Fruit fly (Drosophila melanogaster) whole organism, embryonic: ENCODE measurements around the gene PK2-R2.

ENCODE experiments used
- Asciz ChIP-seq: fragments of 200-800 bp; sonication (Bioruptor generic); optimal IDR thresholded peaks from 2 replicates; lab custom pipeline; 2017; ENCODE audit warnings: missing biosample characterization, mild to moderate bottlenecking, missing genetic modification characterization, missing genetic modification reagents
- C15 ChIP-seq: fragments of 200-800 bp; sonication (Bioruptor generic); IDR thresholded peaks from 3 replicates; pipeline ENCODE4 v1.3.6; 2022; ENCODE audit warnings: missing biosample characterization, missing genetic modification characterization
- CG10321 ChIP-seq: fragments of 200-800 bp; sonication (Bioruptor generic); IDR thresholded peaks from 2 replicates; pipeline ENCODE4 v1.3.6; 2022; ENCODE audit warnings: missing biosample characterization, missing genetic modification characterization
- CG11398 ChIP-seq: fragments of 200-800 bp; sonication (Bioruptor generic); optimal IDR thresholded peaks from 2 replicates; lab custom pipeline; 2016; ENCODE audit warnings: missing biosample characterization, missing genetic modification characterization
- CG12236 ChIP-seq: fragments of 200-800 bp; sonication (Bioruptor generic); optimal IDR thresholded peaks from 2 replicates; lab custom pipeline; 2016; ENCODE audit warnings: missing biosample characterization, missing genetic modification characterization
- CG14667 ChIP-seq: fragments of 200-800 bp; sonication (Bioruptor generic); IDR thresholded peaks from 2 replicates; pipeline ENCODE4 v1.3.6; 2022; ENCODE audit warnings: missing biosample characterization, missing genetic modification characterization
- CG15073 ChIP-seq: fragments of 200-800 bp; sonication (Bioruptor generic); optimal IDR thresholded peaks from 2 replicates; lab custom pipeline; 2016; ENCODE audit warnings: missing biosample characterization, missing genetic modification characterization
- CG16813 ChIP-seq: fragments of 200-800 bp; sonication (Bioruptor generic); IDR thresholded peaks from 3 replicates; pipeline ENCODE4 v1.3.6; 2022; ENCODE audit warnings: missing biosample characterization, missing genetic modification characterization; ENCODE audit not compliant: partially characterized antibody
- CG17829 ChIP-seq: fragments of 200-800 bp; optimal IDR thresholded peaks from 2 replicates; lab custom pipeline; 2019; ENCODE audit warnings: missing biosample characterization, mild to moderate bottlenecking, missing genetic modification characterization, moderate library complexity
- CG17912 ChIP-seq: fragments of 200-800 bp; sonication (Bioruptor generic); optimal IDR thresholded peaks from 2 replicates; lab custom pipeline; 2018; ENCODE audit warnings: missing biosample characterization, mild to moderate bottlenecking, missing genetic modification characterization
- CG1792 ChIP-seq: fragments of 200-800 bp; sonication (Bioruptor generic); optimal IDR thresholded peaks from 2 replicates; lab custom pipeline; 2016; ENCODE audit warnings: missing biosample characterization, missing genetic modification characterization
- CG18599 ChIP-seq: fragments of 200-800 bp; sonication (Bioruptor generic); optimal IDR thresholded peaks from 3 replicates; lab custom pipeline; 2017; ENCODE audit warnings: missing biosample characterization, missing genetic modification characterization, mild to moderate bottlenecking, moderate library complexity, missing genetic modification reagents
- CG30431 ChIP-seq: fragments of 200-800 bp; sonication (Bioruptor generic); optimal IDR thresholded peaks from 2 replicates; lab custom pipeline; 2017; ENCODE audit warnings: missing biosample characterization, missing genetic modification characterization
- CG31441 ChIP-seq: fragments of 200-800 bp; sonication (Bioruptor generic); IDR thresholded peaks from 2 replicates; pipeline ENCODE4 v1.3.6; 2022; ENCODE audit warnings: missing biosample characterization, missing genetic modification characterization
- CG32767 ChIP-seq: fragments of 200-800 bp; sonication (Bioruptor generic); IDR thresholded peaks from 2 replicates; pipeline ENCODE4 v1.3.6; 2022; ENCODE audit warnings: missing biosample characterization, missing genetic modification characterization
- CG3407 ChIP-seq: fragments of 200-800 bp; sonication (Bioruptor generic); optimal IDR thresholded peaks from 2 replicates; lab custom pipeline; 2018; ENCODE audit warnings: missing biosample characterization, mild to moderate bottlenecking, missing genetic modification characterization
- CG34376 ChIP-seq: fragments of 200-800 bp; sonication (Bioruptor generic); optimal IDR thresholded peaks from 2 replicates; lab custom pipeline; 2018; ENCODE audit warnings: missing biosample characterization, mild to moderate bottlenecking, missing genetic modification characterization
- CG4617 ChIP-seq: fragments of 200-800 bp; sonication (Bioruptor generic); optimal IDR thresholded peaks from 3 replicates; lab custom pipeline; 2016; ENCODE audit warnings: missing biosample characterization, missing genetic modification characterization, borderline replicate concordance
- CG6272 ChIP-seq: fragments of 200-800 bp; sonication (Bioruptor generic); IDR thresholded peaks from 2 replicates; pipeline ENCODE4 v1.3.6; 2022; ENCODE audit warnings: missing biosample characterization, missing genetic modification characterization
- CG6854 ChIP-seq: fragments of 200-800 bp; sonication (Bioruptor generic); optimal IDR thresholded peaks from 3 replicates; lab custom pipeline; 2017; ENCODE audit warnings: missing biosample characterization, mild to moderate bottlenecking, missing genetic modification characterization
- CG9215 ChIP-seq: fragments of 200-800 bp; sonication (Bioruptor generic); IDR thresholded peaks from 2 replicates; pipeline ENCODE4 v1.3.6; 2022; ENCODE audit warnings: missing biosample characterization, missing genetic modification characterization
- CG9932 ChIP-seq: fragments of 200-800 bp; sonication (Bioruptor generic); IDR thresholded peaks from 2 replicates; pipeline ENCODE4 v1.3.6; 2022; ENCODE audit warnings: missing biosample characterization, missing genetic modification characterization
- Chrac-16 ChIP-seq: fragments of 200-800 bp; sonication (Bioruptor generic); optimal IDR thresholded peaks from 3 replicates; lab custom pipeline; 2016; ENCODE audit warnings: missing biosample characterization, missing genetic modification characterization
- D19A ChIP-seq: fragments of 200-800 bp; optimal IDR thresholded peaks from 3 replicates; lab custom pipeline; 2019; ENCODE audit warnings: missing biosample characterization, mild to moderate bottlenecking, missing genetic modification characterization, moderate library complexity
- Dbx ChIP-seq: fragments of 200-800 bp; sonication (Bioruptor generic); IDR thresholded peaks from 3 replicates; pipeline ENCODE4 v1.3.6; 2022; ENCODE audit warnings: missing biosample characterization, missing genetic modification characterization
- Fer3 ChIP-seq: fragments of 200-800 bp; sonication (Bioruptor generic); optimal IDR thresholded peaks from 2 replicates; lab custom pipeline; 2018; ENCODE audit warnings: missing biosample characterization, mild to moderate bottlenecking, missing genetic modification characterization, moderate library complexity
- GATAe ChIP-seq: fragments of 200-800 bp; sonication (Bioruptor generic); conservative IDR thresholded peaks from 2 replicates; pipeline ENCODE4 v1.3.6; 2022; ENCODE audit warnings: missing biosample characterization, missing genetic modification characterization
- H15 ChIP-seq: fragments of 200-800 bp; sonication (Bioruptor generic); IDR thresholded peaks from 3 replicates; pipeline ENCODE4 v1.3.6; 2022; ENCODE audit warnings: missing biosample characterization, missing genetic modification characterization
- HHEX ChIP-seq: fragments of 200-800 bp; sonication (Bioruptor generic); optimal IDR thresholded peaks from 3 replicates; lab custom pipeline; 2017; ENCODE audit warnings: missing biosample characterization, mild to moderate bottlenecking, missing genetic modification characterization, missing genetic modification reagents
- Hsf ChIP-seq: fragments of 200-800 bp; sonication (Bioruptor generic); optimal IDR thresholded peaks from 3 replicates; lab custom pipeline; 2016; ENCODE audit warnings: missing biosample characterization, missing genetic modification characterization
- MESR4 ChIP-seq: fragments of 200-800 bp; sonication (Bioruptor generic); optimal IDR thresholded peaks from 2 replicates; lab custom pipeline; 2018; ENCODE audit warnings: missing biosample characterization, mild to moderate bottlenecking, missing genetic modification characterization, moderate library complexity
- Max ChIP-seq: fragments of 200-800 bp; sonication (Bioruptor generic); optimal IDR thresholded peaks from 2 replicates; lab custom pipeline; 2016; ENCODE audit warnings: missing biosample characterization, mild to moderate bottlenecking, missing genetic modification characterization
- Nf-YA ChIP-seq: fragments of 200-800 bp; sonication (Bioruptor generic); IDR thresholded peaks from 2 replicates; pipeline ENCODE4 v1.3.6; 2022; ENCODE audit warnings: missing biosample characterization, missing genetic modification characterization
- Optix ChIP-seq: fragments of 200-800 bp; sonication (Bioruptor generic); IDR thresholded peaks from 3 replicates; pipeline ENCODE4 v1.3.6; 2022; ENCODE audit warnings: missing biosample characterization, missing genetic modification characterization
- Sin3A ChIP-seq: fragments of >200 bp; optimal IDR thresholded peaks from 2 replicates; lab custom pipeline; 2018
- Usf ChIP-seq: fragments of 200-800 bp; sonication (Bioruptor generic); optimal IDR thresholded peaks from 2 replicates; lab custom pipeline; 2017; ENCODE audit warnings: missing genotype, missing biosample characterization, missing genetic modification characterization
- YL-1 ChIP-seq: fragments of 200-800 bp; sonication (Bioruptor generic); optimal IDR thresholded peaks from 3 replicates; lab custom pipeline; 2017; ENCODE audit warnings: missing biosample characterization, mild to moderate bottlenecking, missing genetic modification characterization
- amos ChIP-seq: fragments of 200-800 bp; sonication (Bioruptor generic); IDR thresholded peaks from 2 replicates; pipeline ENCODE4 v1.3.6; 2022; ENCODE audit warnings: missing biosample characterization, missing genetic modification characterization; ENCODE audit not compliant: partially characterized antibody
- aop ChIP-seq: fragments of 200-800 bp; sonication (Bioruptor generic); IDR thresholded peaks from 2 replicates; pipeline ENCODE4 v1.3.6; 2022; ENCODE audit warnings: missing biosample characterization, missing genetic modification characterization
- dan ChIP-seq: fragments of 200-800 bp; sonication (Bioruptor generic); IDR thresholded peaks from 2 replicates; pipeline ENCODE4 v1.3.6; 2022; ENCODE audit warnings: missing biosample characterization, missing genetic modification characterization
- fu2 ChIP-seq: fragments of 200-800 bp; sonication (Bioruptor generic); optimal IDR thresholded peaks from 2 replicates; lab custom pipeline; 2016; ENCODE audit warnings: missing biosample characterization, missing genetic modification characterization
- gt ChIP-seq: fragments of 200-800 bp; sonication (Bioruptor generic); IDR thresholded peaks from 2 replicates; pipeline ENCODE4 v1.3.6; 2022; ENCODE audit warnings: missing biosample characterization, missing genetic modification characterization
- jing ChIP-seq: fragments of 200-800 bp; sonication (Bioruptor generic); optimal IDR thresholded peaks from 2 replicates; lab custom pipeline; 2018; ENCODE audit warnings: missing biosample characterization, mild to moderate bottlenecking, missing genetic modification characterization
- lmd ChIP-seq: fragments of 200-800 bp; sonication (Bioruptor generic); IDR thresholded peaks from 2 replicates; pipeline ENCODE4 v1.3.6; 2022; ENCODE audit warnings: missing biosample characterization, missing genetic modification characterization
- luna ChIP-seq: fragments of 200-800 bp; sonication (Bioruptor generic); optimal IDR thresholded peaks from 2 replicates; lab custom pipeline; 2016; ENCODE audit warnings: missing biosample characterization, missing genetic modification characterization
- mld ChIP-seq: fragments of 200-800 bp; sonication (Bioruptor generic); IDR thresholded peaks from 3 replicates; pipeline ENCODE4 v1.3.6; 2022; ENCODE audit warnings: missing biosample characterization, missing genetic modification characterization; ENCODE audit not compliant: partially characterized antibody
- sim ChIP-seq: fragments of 200-800 bp; sonication (Bioruptor generic); IDR thresholded peaks from 2 replicates; pipeline ENCODE4 v1.3.6; 2022; ENCODE audit warnings: missing biosample characterization, missing genetic modification characterization
- sr ChIP-seq: fragments of 200-800 bp; sonication (Bioruptor generic); IDR thresholded peaks from 3 replicates; pipeline ENCODE4 v1.3.6; 2022; ENCODE audit warnings: missing biosample characterization, missing genetic modification characterization
- tap ChIP-seq: fragments of 200-800 bp; optimal IDR thresholded peaks from 3 replicates; lab custom pipeline; 2019; ENCODE audit warnings: missing biosample characterization, mild to moderate bottlenecking, missing genetic modification characterization, moderate library complexity
- trh ChIP-seq: fragments of 200-800 bp; sonication (Bioruptor generic); optimal IDR thresholded peaks from 2 replicates; lab custom pipeline; 2016; ENCODE audit warnings: missing biosample characterization, missing genetic modification characterization
- tx ChIP-seq: fragments of 200-800 bp; sonication (Bioruptor generic); optimal IDR thresholded peaks from 2 replicates; lab custom pipeline; 2016; ENCODE audit warnings: missing biosample characterization, missing genetic modification characterization
- vvl ChIP-seq: fragments of 200-800 bp; sonication (Bioruptor generic); IDR thresholded peaks from 2 replicates; pipeline ENCODE4 v1.3.6; 2022; ENCODE audit warnings: missing biosample characterization, missing genetic modification characterization
- wor ChIP-seq: fragments of 200-800 bp; sonication (Bioruptor generic); IDR thresholded peaks from 2 replicates; pipeline ENCODE4 v1.3.6; 2022; ENCODE audit warnings: missing biosample characterization, missing genetic modification characterization
- zfh1 ChIP-seq: fragments of 200-800 bp; sonication (Bioruptor generic); IDR thresholded peaks from 3 replicates; pipeline ENCODE4 v1.3.6; 2022; ENCODE audit warnings: missing biosample characterization, missing genetic modification characterization

The PK2-R2 gene

DNA sequence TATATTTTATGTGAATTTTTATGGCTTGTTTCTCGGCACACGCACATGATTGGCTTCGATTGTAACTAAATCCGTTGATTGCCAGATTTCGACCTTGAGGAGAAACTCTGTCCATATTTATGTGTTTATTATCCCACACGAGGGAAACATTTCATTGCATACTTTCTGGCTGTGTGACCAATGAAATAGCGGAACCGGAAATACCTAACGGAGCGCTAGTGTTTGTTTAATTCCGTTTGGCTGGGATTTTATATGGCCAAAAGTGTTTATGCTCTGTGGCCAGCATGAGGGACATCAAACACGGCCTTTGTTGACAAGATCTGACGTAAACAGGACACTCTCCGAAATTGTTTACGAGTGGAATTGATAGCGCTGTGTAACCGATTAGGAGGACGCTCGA lies 14.1 kb downstream of the PK2-R2 start (continued):
- TF ChIP-seq CG30431 = no peak
- TF ChIP-seq HHEX (GFP tag; lab: Kevin White, UChicago) = no peak
- no peak for TF ChIP-seq CG11398 (GFP tag; lab: Kevin White, UChicago)
- peak; percentile 8 for TF ChIP-seq CG17912 (GFP tag; lab: Kevin White, UChicago)
- no peak for TF ChIP-seq GATAe
- TF ChIP-seq Sin3A (lab: Kevin White, UChicago) = no peak
- TF ChIP-seq CG15073 (GFP tag; lab: Kevin White, UChicago) = no peak
- peak; percentile 42 for TF ChIP-seq CG31441 (GFP tag; lab: Robert Waterston, UW)
- TF ChIP-seq C15 = no peak
- no peak for TF ChIP-seq CG9932 (GFP tag; lab: Robert Waterston, UW)
- no peak for TF ChIP-seq CG16813
- TF ChIP-seq CG6272 (GFP tag; lab: Robert Waterston, UW) = no peak
- no peak for TF ChIP-seq CG9215
- TF ChIP-seq amos = no peak
- no peak for TF ChIP-seq wor (GFP tag; lab: Robert Waterston, UW)
- no peak for TF ChIP-seq jing (GFP tag; lab: Kevin White, UChicago)
- no peak for TF ChIP-seq CG6854 (GFP tag; lab: Kevin White, UChicago)
- TF ChIP-seq tap (tag; lab: Kevin White, UChicago) = no peak
- no peak for TF ChIP-seq Max (GFP tag; lab: Kevin White, UChicago)
- TF ChIP-seq zfh1 (GFP tag; lab: Robert Waterston, UW) = no peak
- TF ChIP-seq sim = no peak
- TF ChIP-seq MESR4 (GFP tag; lab: Kevin White, UChicago) = no peak
- no peak for TF ChIP-seq gt (GFP tag; lab: Robert Waterston, UW)
- TF ChIP-seq CG3407 = no peak
- no peak for TF ChIP-seq lmd (GFP tag; lab: Robert Waterston, UW)
- TF ChIP-seq CG4617 (GFP tag; lab: Kevin White, UChicago) = no peak
- TF ChIP-seq YL-1 (GFP tag; lab: Kevin White, UChicago) = no peak
- TF ChIP-seq Asciz = no peak
- 0 out of 2 replicates have a peak, but pooled peaks have one; percentile 39 for TF ChIP-seq CG32767
- peak; percentile 19 for TF ChIP-seq Fer3 (tag; lab: Kevin White, UChicago)
- TF ChIP-seq D19A (tag; lab: Kevin White, UChicago) = no peak
- no peak for TF ChIP-seq CG10321 (GFP tag; lab: Robert Waterston, UW)
- TF ChIP-seq fu2 (GFP tag; lab: Kevin White, UChicago) = no peak
- no peak for TF ChIP-seq CG12236 (GFP tag; lab: Kevin White, UChicago)
- no peak for TF ChIP-seq trh
- no peak for TF ChIP-seq dan (GFP tag; lab: Robert Waterston, UW)
- TF ChIP-seq vvl (GFP tag; lab: Robert Waterston, UW) = no peak
- no peak for TF ChIP-seq Usf
- TF ChIP-seq tx = no peak
- TF ChIP-seq H15 (GFP tag; lab: Robert Waterston, UW) = no peak
- TF ChIP-seq Chrac-16 (GFP tag; lab: Kevin White, UChicago) = no peak
- TF ChIP-seq Hsf = peak; percentile 4
- TF ChIP-seq Nf-YA (GFP tag; lab: Robert Waterston, UW) = no peak
- TF ChIP-seq Optix = no peak
- TF ChIP-seq CG34376 = no peak
- no peak for TF ChIP-seq mld (GFP tag; lab: Robert Waterston, UW)
- TF ChIP-seq Dbx (GFP tag; lab: Robert Waterston, UW) = no peak
- peak; percentile 24; the same call in 1 of the 3 replicates for TF ChIP-seq sr
- TF ChIP-seq CG17829 (tag; lab: Kevin White, UChicago) = no peak
- no peak for TF ChIP-seq CG14667
- TF ChIP-seq aop = no peak
- TF ChIP-seq CG18599 (GFP tag; lab: Kevin White, UChicago) = no peak
- no peak for TF ChIP-seq CG1792 (GFP tag; lab: Kevin White, UChicago)
- no peak for TF ChIP-seq luna
